Fruit fly (Drosophila melanogaster) whole organism, embryonic: ENCODE results near the gene Rh2.
A peak's percentile ranks its signal among the peaks of the same experiment; 100 is the strongest.

Experiments used
- Antp ChIP-seq: fragments of 200-800 bp; sonication (Bioruptor generic); optimal IDR thresholded peaks from 3 replicates; lab custom pipeline; 2016; ENCODE audit warnings: missing biosample characterization, missing genetic modification characterization
- CG10431 ChIP-seq: fragments of 200-800 bp; sonication (Bioruptor generic); optimal IDR thresholded peaks from 3 replicates; lab custom pipeline; 2018; ENCODE audit warnings: missing biosample characterization, mild to moderate bottlenecking, missing genetic modification characterization
- CG10543 ChIP-seq: fragments of 200-800 bp; sonication (Bioruptor generic); optimal IDR thresholded peaks from 3 replicates; lab custom pipeline; 2017; ENCODE audit warnings: missing biosample characterization, mild to moderate bottlenecking, missing genetic modification characterization, moderate library complexity
- CG11723 ChIP-seq: fragments of 200-800 bp; sonication (Bioruptor generic); optimal IDR thresholded peaks from 2 replicates; lab custom pipeline; 2017; ENCODE audit warnings: missing biosample characterization, mild to moderate bottlenecking, missing genetic modification characterization
- CG1233 ChIP-seq: fragments of 200-800 bp; sonication (Bioruptor generic); optimal IDR thresholded peaks from 4 replicates; lab custom pipeline; 2018; ENCODE audit warnings: missing biosample characterization, mild to moderate bottlenecking, missing genetic modification characterization
- CG12769 ChIP-seq: fragments of 200-800 bp; sonication (Bioruptor generic); optimal IDR thresholded peaks from 2 replicates; lab custom pipeline; 2019; ENCODE audit warnings: missing biosample characterization, mild to moderate bottlenecking, missing genetic modification characterization, moderate library complexity
- CG14050 ChIP-seq: fragments of 200-800 bp; sonication (Bioruptor generic); IDR thresholded peaks from 3 replicates; pipeline ENCODE4 v1.3.6; 2022; ENCODE audit warnings: missing biosample characterization, missing genetic modification characterization
- CG14860 ChIP-seq: fragments of 200-800 bp; sonication (Bioruptor generic); IDR thresholded peaks from 3 replicates; pipeline ENCODE4 v1.3.6; 2022; ENCODE audit warnings: missing biosample characterization, missing genetic modification characterization; ENCODE audit not compliant: partially characterized antibody
- CG15269 ChIP-seq: fragments of 200-800 bp; sonication (Bioruptor generic); optimal IDR thresholded peaks from 2 replicates; lab custom pipeline; 2018; ENCODE audit warnings: missing biosample characterization, mild to moderate bottlenecking, missing genetic modification characterization, moderate library complexity
- CG18011 ChIP-seq: fragments of 200-800 bp; sonication (Bioruptor generic); optimal IDR thresholded peaks from 2 replicates; lab custom pipeline; 2017; ENCODE audit warnings: missing biosample characterization, missing genetic modification characterization, mild to moderate bottlenecking, moderate library complexity, missing genotype
- CG4820 ChIP-seq: fragments of 200-800 bp; sonication (Bioruptor generic); optimal IDR thresholded peaks from 3 replicates; lab custom pipeline; 2016; ENCODE audit warnings: missing biosample characterization, missing genetic modification characterization
- CG6272 ChIP-seq: fragments of 200-800 bp; sonication (Bioruptor generic); IDR thresholded peaks from 2 replicates; pipeline ENCODE4 v1.3.6; 2022; ENCODE audit warnings: missing biosample characterization, missing genetic modification characterization
- CG6765 ChIP-seq: fragments of 200-800 bp; sonication (Bioruptor generic); optimal IDR thresholded peaks from 3 replicates; lab custom pipeline; 2017; ENCODE audit warnings: missing biosample characterization, mild to moderate bottlenecking, missing genetic modification characterization
- CG7556 ChIP-seq: fragments of 200-800 bp; sonication (Bioruptor generic); optimal IDR thresholded peaks from 2 replicates; lab custom pipeline; 2017; ENCODE audit warnings: missing biosample characterization, mild to moderate bottlenecking, missing genetic modification characterization
- CG7963 ChIP-seq: fragments of 200-800 bp; sonication (Bioruptor generic); IDR thresholded peaks from 3 replicates; pipeline ENCODE4 v1.3.6; 2022; ENCODE audit warnings: missing biosample characterization, missing genetic modification characterization; ENCODE audit not compliant: partially characterized antibody
- D ChIP-seq, 2 experiments: fragments of 200-800 bp in 1 of 2; fragments of >200 bp in 1 of 2; sonication (Bioruptor generic) in 1 of 2; optimal IDR thresholded peaks; 2 replicates in 1 of 2; 3 replicates in 1 of 2; lab custom pipeline; 2017; ENCODE audit warnings: mild to moderate bottlenecking in 1 of 2, missing biosample characterization in 1 of 2, missing genetic modification characterization in 1 of 2, missing genetic modification reagents in 1 of 2
- Elba2 ChIP-seq: fragments of 200-800 bp; sonication (Bioruptor generic); optimal IDR thresholded peaks from 3 replicates; lab custom pipeline; 2016; ENCODE audit warnings: missing biosample characterization, missing genetic modification characterization
- Lhr ChIP-seq: fragments of 200-800 bp; sonication (Bioruptor generic); optimal IDR thresholded peaks from 3 replicates; lab custom pipeline; 2017; ENCODE audit warnings: mild to moderate bottlenecking, missing biosample characterization, missing genetic modification reagents, missing genetic modification characterization
- Ptx1 ChIP-seq: fragments of 200-800 bp; sonication (Bioruptor generic); IDR thresholded peaks from 2 replicates; pipeline ENCODE4 v1.3.6; 2022; ENCODE audit warnings: missing biosample characterization, missing genetic modification characterization
- Rx ChIP-seq: fragments of 200-800 bp; sonication (Bioruptor generic); IDR thresholded peaks from 2 replicates; pipeline ENCODE4 v1.3.6; 2022; ENCODE audit warnings: missing biosample characterization, missing genetic modification characterization
- Scr ChIP-seq: fragments of 200-800 bp; sonication (Bioruptor generic); IDR thresholded peaks from 2 replicates; pipeline ENCODE4 v1.3.6; 2022; ENCODE audit warnings: missing biosample characterization, missing genetic modification characterization; ENCODE audit not compliant: partially characterized antibody
- Six4 ChIP-seq: fragments of 200-800 bp; sonication (Bioruptor generic); optimal IDR thresholded peaks from 2 replicates; lab custom pipeline; 2016; ENCODE audit warnings: missing biosample characterization, missing genetic modification characterization
- TFAM ChIP-seq: fragments of 200-800 bp; sonication (Bioruptor generic); optimal IDR thresholded peaks from 2 replicates; lab custom pipeline; 2017; ENCODE audit warnings: missing biosample characterization, missing genetic modification characterization, inconsistent platforms
- Tbp ChIP-seq: fragments of >200 bp; optimal IDR thresholded peaks from 2 replicates; lab custom pipeline; 2018; ENCODE audit warnings: missing biosample characterization, missing genetic modification characterization
- Xrp1 ChIP-seq: fragments of 200-800 bp; sonication (Bioruptor generic); IDR thresholded peaks from 2 replicates; pipeline ENCODE4 v1.3.6; 2022; ENCODE audit warnings: missing biosample characterization, missing genetic modification characterization
- ap ChIP-seq: fragments of 200-800 bp; sonication (Bioruptor generic); IDR thresholded peaks from 2 replicates; pipeline ENCODE4 v1.3.6; 2022; ENCODE audit warnings: missing biosample characterization, missing genetic modification characterization
- ash1 ChIP-seq: fragments of 200-800 bp; sonication (Bioruptor generic); optimal IDR thresholded peaks from 2 replicates; lab custom pipeline; 2018; ENCODE audit warnings: missing biosample characterization, mild to moderate bottlenecking, missing genetic modification characterization
- caup ChIP-seq: fragments of 200-800 bp; sonication (Bioruptor generic); optimal IDR thresholded peaks from 3 replicates; lab custom pipeline; 2017; ENCODE audit warnings: missing biosample characterization, mild to moderate bottlenecking, missing genetic modification characterization, moderate library complexity; ENCODE audit not compliant: severe bottlenecking
- chm ChIP-seq: fragments of 200-800 bp; sonication (Bioruptor generic); IDR thresholded peaks from 2 replicates; pipeline ENCODE4 v1.3.6; 2022; ENCODE audit warnings: missing biosample characterization, missing genetic modification characterization
- dimm ChIP-seq: fragments of 200-800 bp; sonication (Bioruptor generic); IDR thresholded peaks from 2 replicates; pipeline ENCODE4 v1.3.6; 2022; ENCODE audit warnings: missing biosample characterization, missing genetic modification characterization
- grau ChIP-seq: fragments of 200-800 bp; optimal IDR thresholded peaks from 3 replicates; lab custom pipeline; 2019; ENCODE audit warnings: missing biosample characterization, mild to moderate bottlenecking, missing genetic modification characterization, moderate library complexity
- gro ChIP-seq: fragments of 200-800 bp; sonication (Bioruptor generic); optimal IDR thresholded peaks from 2 replicates; lab custom pipeline; 2016; ENCODE audit warnings: missing biosample characterization, missing genetic modification characterization
- gsb ChIP-seq: fragments of 200-800 bp; sonication (Bioruptor generic); IDR thresholded peaks from 2 replicates; pipeline ENCODE4 v1.3.6; 2022; ENCODE audit warnings: missing biosample characterization, missing genetic modification characterization
- lola ChIP-seq, 3 experiments: fragments of >200 bp in 2 of 3; fragments of 200-800 bp in 1 of 3; sonication (Bioruptor generic) in 1 of 3; optimal IDR thresholded peaks; 2 replicates each; lab custom pipeline; 2017 to 2019; ENCODE audit warnings: missing biosample characterization in 3 of 3, missing genetic modification characterization in 3 of 3, mild to moderate bottlenecking in 1 of 3, moderate library complexity in 1 of 3
- pb ChIP-seq: fragments of 200-800 bp; sonication (Bioruptor generic); optimal IDR thresholded peaks from 3 replicates; lab custom pipeline; 2016; ENCODE audit warnings: missing biosample characterization, missing genetic modification characterization
- rib ChIP-seq: fragments of 200-800 bp; sonication (Bioruptor generic); IDR thresholded peaks from 2 replicates; pipeline ENCODE4 v1.3.6; 2022; ENCODE audit warnings: missing biosample characterization, missing genetic modification characterization
- ro ChIP-seq: fragments of 200-800 bp; sonication (Bioruptor generic); IDR thresholded peaks from 2 replicates; pipeline ENCODE4 v1.3.6; 2022; ENCODE audit warnings: missing biosample characterization, missing genetic modification characterization
- sd ChIP-seq: fragments of 200-800 bp; sonication (Bioruptor generic); optimal IDR thresholded peaks from 3 replicates; lab custom pipeline; 2018; ENCODE audit warnings: missing biosample characterization, mild to moderate bottlenecking, missing genetic modification characterization, moderate library complexity
- shn ChIP-seq: fragments of 200-800 bp; sonication (Bioruptor generic); optimal IDR thresholded peaks from 3 replicates; lab custom pipeline; 2016; ENCODE audit warnings: missing biosample characterization, missing genetic modification characterization
- sna ChIP-seq: fragments of 200-800 bp; sonication (Bioruptor generic); IDR thresholded peaks from 2 replicates; pipeline ENCODE4 v1.3.6; 2022; ENCODE audit warnings: missing biosample characterization, missing genetic modification characterization; ENCODE audit not compliant: partially characterized antibody
- sob ChIP-seq: fragments of 200-800 bp; sonication (Bioruptor generic); IDR thresholded peaks from 2 replicates; pipeline ENCODE4 v1.3.6; 2022; ENCODE audit warnings: missing biosample characterization, missing genetic modification characterization
- sqz ChIP-seq: fragments of 200-800 bp; sonication (Bioruptor generic); optimal IDR thresholded peaks from 3 replicates; lab custom pipeline; 2018; ENCODE audit warnings: missing biosample characterization, mild to moderate bottlenecking, missing genetic modification characterization
- tio ChIP-seq: fragments of 200-800 bp; sonication (Bioruptor generic); optimal IDR thresholded peaks from 2 replicates; lab custom pipeline; 2017; ENCODE audit warnings: missing biosample characterization, missing genetic modification characterization, inconsistent platforms
- tll ChIP-seq, 2 experiments: fragments of 200-800 bp in 1 of 2; fragments of >200 bp in 1 of 2; sonication (Bioruptor generic) in 1 of 2; optimal IDR thresholded peaks; 2 replicates each; lab custom pipeline; 2017 to 2019; ENCODE audit warnings: missing biosample characterization in 2 of 2, missing genetic modification characterization in 2 of 2, mild to moderate bottlenecking in 1 of 2, moderate library complexity in 1 of 2
- tna ChIP-seq: fragments of 200-800 bp; sonication (Bioruptor generic); IDR thresholded peaks from 2 replicates; pipeline ENCODE4 v1.3.6; 2022; ENCODE audit warnings: missing biosample characterization, missing genetic modification characterization; ENCODE audit not compliant: partially characterized antibody
- vnd ChIP-seq: fragments of 200-800 bp; sonication (Bioruptor generic); IDR thresholded peaks from 3 replicates; pipeline ENCODE4 v1.3.6; 2022; ENCODE audit warnings: missing biosample characterization, missing genetic modification characterization; ENCODE audit not compliant: partially characterized antibody
- zen ChIP-seq: fragments of 200-800 bp; sonication (Bioruptor generic); optimal IDR thresholded peaks from 3 replicates; lab custom pipeline; 2018; ENCODE audit warnings: missing biosample characterization, mild to moderate bottlenecking, missing genetic modification characterization, moderate library complexity

Rh2 gene

dm6 chr3R:18917976-18918871 is 19.0 kb downstream of the Rh2 start (continued):
- TF ChIP-seq Tbp (GFP tag; lab: Kevin White, UChicago) (no peak), ash1 (GFP tag; lab: Kevin White, UChicago) (no peak), grau (tag; lab: Kevin White, UChicago) (peak; percentile 28), Scr (GFP tag; lab: Robert Waterston, UW) (no peak), ap (GFP tag; lab: Robert Waterston, UW) (no peak), ro (GFP tag; lab: Robert Waterston, UW) (no peak), tna (GFP tag; lab: Robert Waterston, UW) (no peak), CG10543 (peak; percentile 70), gsb (GFP tag; lab: Robert Waterston, UW) (no peak), sna (GFP tag; lab: Robert Waterston, UW) (no peak), rib (GFP tag; lab: Robert Waterston, UW) (peak; percentile 56; the same call in 1 of the 2 replicates), sd (tag; lab: Kevin White, UChicago) (peak; percentile 13), sob (GFP tag; lab: Robert Waterston, UW) (peak; percentile 43; the same call in 1 of the 2 replicates), CG4820 (GFP tag; lab: Kevin White, UChicago) (no peak), lola (GFP tag; optimal IDR thresholded peaks at IDR 0.05; lab: Kevin White, UChicago) (no peak), CG7963 (no peak), Antp (GFP tag; lab: Kevin White, UChicago) (no peak), dimm (GFP tag; lab: Robert Waterston, UW) (no peak), Ptx1 (no peak), CG10431 (no peak), TFAM (GFP tag; lab: Kevin White, UChicago) (no peak), D (optimal IDR thresholded peaks at IDR 0.05; lab: Kevin White, UChicago) (no peak), D (GFP tag; optimal IDR thresholded peaks at IDR 0.05; lab: Kevin White, UChicago) (no peak), caup (GFP tag; lab: Kevin White, UChicago) (peak; percentile 71), Six4 (GFP tag; lab: Kevin White, UChicago) (no peak), CG6272 (GFP tag; lab: Robert Waterston, UW) (no peak), shn (GFP tag; lab: Kevin White, UChicago) (no peak), tio (GFP tag; lab: Kevin White, UChicago) (no peak), Rx (no peak), sqz (GFP tag; lab: Kevin White, UChicago) (no peak), CG14860 (GFP tag; lab: Robert Waterston, UW) (no peak), Lhr (GFP tag; lab: Kevin White, UChicago) (no peak), CG12769 (peak; percentile 61), CG18011 (no peak), CG15269 (tag; lab: Kevin White, UChicago) (peak; percentile 16), tll (GFP tag; optimal IDR thresholded peaks at IDR 0.05; lab: Kevin White, UChicago) (no peak), pb (GFP tag; lab: Kevin White, UChicago) (no peak), zen (tag; lab: Kevin White, UChicago) (no peak), CG14050 (GFP tag; lab: Robert Waterston, UW) (no peak), CG7556 (GFP tag; lab: Kevin White, UChicago) (no peak), gro (GFP tag; lab: Kevin White, UChicago) (no peak), CG1233 (GFP tag; lab: Kevin White, UChicago) (peak; percentile 12), Xrp1 (GFP tag; lab: Robert Waterston, UW) (peak; percentile 96), vnd (GFP tag; lab: Robert Waterston, UW) (no peak), CG11723 (no peak), CG6765 (GFP tag; lab: Kevin White, UChicago) (peak; percentile 1), chm (GFP tag; lab: Robert Waterston, UW) (no peak; the same call in 1 of the 2 replicates), Elba2 (GFP tag; lab: Kevin White, UChicago) (no peak)
